Fruit fly (Drosophila melanogaster) whole organism, embryonic: ENCODE results near the gene Tsen2.

Source experiments
- Aef1 ChIP-seq: fragments of 200-800 bp; sonication (Bioruptor generic); IDR thresholded peaks from 3 replicates; pipeline ENCODE4 v1.3.6; 2022; ENCODE audit warnings: missing biosample characterization, missing genetic modification characterization
- CG10209 ChIP-seq: fragments of 200-800 bp; sonication (Bioruptor generic); optimal IDR thresholded peaks from 3 replicates; lab custom pipeline; 2017; ENCODE audit warnings: missing biosample characterization, mild to moderate bottlenecking, missing genetic modification characterization, missing genetic modification reagents
- CG1024 ChIP-seq: fragments of 200-800 bp; sonication (Bioruptor generic); IDR thresholded peaks from 2 replicates; pipeline ENCODE4 v1.3.6; 2022; ENCODE audit warnings: missing biosample characterization, missing genetic modification characterization
- CG10274 ChIP-seq: fragments of 200-800 bp; sonication (Bioruptor generic); optimal IDR thresholded peaks from 3 replicates; lab custom pipeline; 2017; ENCODE audit warnings: missing biosample characterization, mild to moderate bottlenecking, missing genetic modification characterization
- CG12744 ChIP-seq: fragments of 200-800 bp; sonication (Bioruptor generic); optimal IDR thresholded peaks from 2 replicates; lab custom pipeline; 2016; ENCODE audit warnings: missing biosample characterization, missing genetic modification characterization
- CG13775 ChIP-seq: fragments of 200-800 bp; sonication (Bioruptor generic); optimal IDR thresholded peaks from 3 replicates; lab custom pipeline; 2017; ENCODE audit warnings: missing biosample characterization, mild to moderate bottlenecking, missing genetic modification characterization
- CG14441 ChIP-seq: fragments of 200-800 bp; sonication (Bioruptor generic); IDR thresholded peaks from 2 replicates; pipeline ENCODE4 v1.3.6; 2022; ENCODE audit warnings: missing biosample characterization, missing genetic modification characterization
- CG17359 ChIP-seq: fragments of 200-800 bp; sonication (Bioruptor generic); optimal IDR thresholded peaks from 3 replicates; lab custom pipeline; 2018; ENCODE audit warnings: missing biosample characterization, mild to moderate bottlenecking, missing genetic modification characterization, moderate library complexity
- CG17829 ChIP-seq: fragments of 200-800 bp; optimal IDR thresholded peaks from 2 replicates; lab custom pipeline; 2019; ENCODE audit warnings: missing biosample characterization, mild to moderate bottlenecking, missing genetic modification characterization, moderate library complexity
- CG18599 ChIP-seq: fragments of 200-800 bp; sonication (Bioruptor generic); optimal IDR thresholded peaks from 3 replicates; lab custom pipeline; 2017; ENCODE audit warnings: missing biosample characterization, missing genetic modification characterization, mild to moderate bottlenecking, moderate library complexity, missing genetic modification reagents
- CG31441 ChIP-seq: fragments of 200-800 bp; sonication (Bioruptor generic); IDR thresholded peaks from 2 replicates; pipeline ENCODE4 v1.3.6; 2022; ENCODE audit warnings: missing biosample characterization, missing genetic modification characterization
- CG3281 ChIP-seq: fragments of 200-800 bp; sonication (Bioruptor generic); optimal IDR thresholded peaks from 3 replicates; lab custom pipeline; 2017; ENCODE audit warnings: missing biosample characterization, mild to moderate bottlenecking, missing genetic modification characterization
- CG3847 ChIP-seq: fragments of 200-800 bp; sonication (Bioruptor generic); IDR thresholded peaks from 2 replicates; pipeline ENCODE4 v1.3.6; 2022; ENCODE audit warnings: missing biosample characterization, missing genetic modification characterization
- CG6254 ChIP-seq: fragments of 200-800 bp; sonication (Bioruptor generic); optimal IDR thresholded peaks from 3 replicates; lab custom pipeline; 2017; ENCODE audit warnings: mild to moderate bottlenecking, missing biosample characterization, missing genetic modification reagents, missing genetic modification characterization
- CG6791 ChIP-seq: fragments of 200-800 bp; sonication (Bioruptor generic); IDR thresholded peaks from 3 replicates; pipeline ENCODE4 v1.3.6; 2022; ENCODE audit warnings: missing biosample characterization, missing genetic modification characterization; ENCODE audit not compliant: partially characterized antibody
- CG8388 ChIP-seq: fragments of 200-800 bp; sonication (Bioruptor generic); optimal IDR thresholded peaks from 2 replicates; lab custom pipeline; 2019; ENCODE audit warnings: missing biosample characterization, mild to moderate bottlenecking, missing genetic modification characterization, moderate library complexity
- CG8924 ChIP-seq: fragments of 200-800 bp; optimal IDR thresholded peaks from 3 replicates; lab custom pipeline; 2019; ENCODE audit warnings: missing biosample characterization, mild to moderate bottlenecking, missing genetic modification characterization, moderate library complexity
- CG9932 ChIP-seq: fragments of 200-800 bp; sonication (Bioruptor generic); IDR thresholded peaks from 2 replicates; pipeline ENCODE4 v1.3.6; 2022; ENCODE audit warnings: missing biosample characterization, missing genetic modification characterization
- CHES-1-like ChIP-seq: fragments of 200-800 bp; sonication (Bioruptor generic); optimal IDR thresholded peaks from 2 replicates; lab custom pipeline; 2016; ENCODE audit warnings: missing biosample characterization, missing genetic modification characterization
- D ChIP-seq, 2 experiments: fragments of 200-800 bp in 1 of 2; fragments of >200 bp in 1 of 2; sonication (Bioruptor generic) in 1 of 2; optimal IDR thresholded peaks; 2 replicates in 1 of 2; 3 replicates in 1 of 2; lab custom pipeline; 2017; ENCODE audit warnings: mild to moderate bottlenecking in 1 of 2, missing biosample characterization in 1 of 2, missing genetic modification characterization in 1 of 2, missing genetic modification reagents in 1 of 2
- Dbx ChIP-seq: fragments of 200-800 bp; sonication (Bioruptor generic); IDR thresholded peaks from 3 replicates; pipeline ENCODE4 v1.3.6; 2022; ENCODE audit warnings: missing biosample characterization, missing genetic modification characterization
- Lhr ChIP-seq: fragments of 200-800 bp; sonication (Bioruptor generic); optimal IDR thresholded peaks from 3 replicates; lab custom pipeline; 2017; ENCODE audit warnings: mild to moderate bottlenecking, missing biosample characterization, missing genetic modification reagents, missing genetic modification characterization
- MBD-R2 ChIP-seq: fragments of 200-800 bp; sonication (Bioruptor generic); IDR thresholded peaks from 2 replicates; pipeline ENCODE4 v1.3.6; 2022; ENCODE audit warnings: missing biosample characterization, missing genetic modification characterization
- Nf-YA ChIP-seq: fragments of 200-800 bp; sonication (Bioruptor generic); IDR thresholded peaks from 2 replicates; pipeline ENCODE4 v1.3.6; 2022; ENCODE audit warnings: missing biosample characterization, missing genetic modification characterization
- Optix ChIP-seq: fragments of 200-800 bp; sonication (Bioruptor generic); IDR thresholded peaks from 3 replicates; pipeline ENCODE4 v1.3.6; 2022; ENCODE audit warnings: missing biosample characterization, missing genetic modification characterization
- Ravus ChIP-seq: fragments of 200-800 bp; sonication (Bioruptor generic); IDR thresholded peaks from 2 replicates; pipeline ENCODE4 v1.3.6; 2022; ENCODE audit warnings: missing biosample characterization, missing genetic modification characterization
- Sox100B ChIP-seq: fragments of 200-800 bp; sonication (Bioruptor generic); optimal IDR thresholded peaks from 3 replicates; lab custom pipeline; 2018; ENCODE audit warnings: missing biosample characterization, mild to moderate bottlenecking, missing genetic modification characterization
- Sry-δ ChIP-seq: fragments of 200-800 bp; sonication (Bioruptor generic); optimal IDR thresholded peaks from 2 replicates; lab custom pipeline; 2016; ENCODE audit warnings: missing biosample characterization, missing genetic modification characterization
- btn ChIP-seq: fragments of 200-800 bp; sonication (Bioruptor generic); optimal IDR thresholded peaks from 2 replicates; lab custom pipeline; 2016; ENCODE audit warnings: missing biosample characterization, missing genetic modification characterization
- ci ChIP-seq: fragments of 200-800 bp; sonication (Bioruptor generic); IDR thresholded peaks from 3 replicates; pipeline ENCODE4 v1.3.6; 2022; ENCODE audit warnings: missing biosample characterization, missing genetic modification characterization
- crol ChIP-seq: fragments of 200-800 bp; sonication (Bioruptor generic); IDR thresholded peaks from 2 replicates; pipeline ENCODE4 v1.3.6; 2022; ENCODE audit warnings: missing biosample characterization, missing genetic modification characterization
- dpn ChIP-seq, 2 experiments: fragments of 200-800 bp; sonication (Bioruptor generic); optimal IDR thresholded peaks; 3 replicates each; lab custom pipeline; 2016; ENCODE audit warnings: missing biosample characterization in 2 of 2, missing genetic modification characterization in 2 of 2
- eve ChIP-seq, 2 experiments: fragments of >200 bp; optimal IDR thresholded peaks; 2 replicates each; lab custom pipeline; 2017; ENCODE audit warnings: missing biosample characterization in 2 of 2, missing genetic modification characterization in 2 of 2
- ewg ChIP-seq: fragments of 200-800 bp; sonication (Bioruptor generic); optimal IDR thresholded peaks from 3 replicates; lab custom pipeline; 2017; ENCODE audit warnings: mild to moderate bottlenecking, missing biosample characterization, missing genetic modification reagents, missing genetic modification characterization
- fu2 ChIP-seq: fragments of 200-800 bp; sonication (Bioruptor generic); optimal IDR thresholded peaks from 2 replicates; lab custom pipeline; 2016; ENCODE audit warnings: missing biosample characterization, missing genetic modification characterization
- grn ChIP-seq: fragments of 200-800 bp; sonication (Bioruptor generic); optimal IDR thresholded peaks from 3 replicates; lab custom pipeline; 2017; ENCODE audit warnings: missing biosample characterization, missing genetic modification characterization
- ham ChIP-seq: fragments of 200-800 bp; sonication (Bioruptor generic); IDR thresholded peaks from 2 replicates; pipeline ENCODE4 v1.3.6; 2022; ENCODE audit warnings: missing biosample characterization, missing genetic modification characterization
- insv ChIP-seq, 2 experiments: fragments of 200-800 bp; sonication (Bioruptor generic); optimal IDR thresholded peaks; 3 replicates each; lab custom pipeline; 2016 to 2018; ENCODE audit warnings: missing biosample characterization in 2 of 2, missing genetic modification characterization in 2 of 2
- knrl ChIP-seq: fragments of 200-800 bp; sonication (Bioruptor generic); IDR thresholded peaks from 3 replicates; pipeline ENCODE4 v1.3.6; 2022; ENCODE audit warnings: missing biosample characterization, missing genetic modification characterization; ENCODE audit not compliant: partially characterized antibody
- nerfin-1 ChIP-seq: fragments of 200-800 bp; sonication (Bioruptor generic); optimal IDR thresholded peaks from 3 replicates; lab custom pipeline; 2019; ENCODE audit warnings: missing biosample characterization, mild to moderate bottlenecking, missing genetic modification characterization, moderate library complexity
- nmo ChIP-seq: fragments of 200-800 bp; sonication (Bioruptor generic); optimal IDR thresholded peaks from 2 replicates; lab custom pipeline; 2018; ENCODE audit warnings: missing biosample characterization, mild to moderate bottlenecking, missing genetic modification characterization, moderate library complexity
- phol ChIP-seq: fragments of 200-800 bp; sonication (Bioruptor generic); optimal IDR thresholded peaks from 3 replicates; lab custom pipeline; 2018; ENCODE audit warnings: missing biosample characterization, mild to moderate bottlenecking, missing genetic modification characterization, moderate library complexity
- sd ChIP-seq: fragments of 200-800 bp; sonication (Bioruptor generic); optimal IDR thresholded peaks from 3 replicates; lab custom pipeline; 2018; ENCODE audit warnings: missing biosample characterization, mild to moderate bottlenecking, missing genetic modification characterization, moderate library complexity
- slbo ChIP-seq: fragments of 200-800 bp; sonication (Bioruptor generic); IDR thresholded peaks from 2 replicates; pipeline ENCODE4 v1.3.6; 2022; ENCODE audit warnings: missing biosample characterization, missing genetic modification characterization
- sna ChIP-seq: fragments of 200-800 bp; sonication (Bioruptor generic); IDR thresholded peaks from 2 replicates; pipeline ENCODE4 v1.3.6; 2022; ENCODE audit warnings: missing biosample characterization, missing genetic modification characterization; ENCODE audit not compliant: partially characterized antibody
- stwl ChIP-seq: fragments of 200-800 bp; sonication (Bioruptor generic); optimal IDR thresholded peaks from 3 replicates; lab custom pipeline; 2018; ENCODE audit warnings: missing biosample characterization, mild to moderate bottlenecking, missing genetic modification characterization, moderate library complexity
- tx ChIP-seq: fragments of 200-800 bp; sonication (Bioruptor generic); optimal IDR thresholded peaks from 2 replicates; lab custom pipeline; 2016; ENCODE audit warnings: missing biosample characterization, missing genetic modification characterization

Gene Tsen2

DNA sequence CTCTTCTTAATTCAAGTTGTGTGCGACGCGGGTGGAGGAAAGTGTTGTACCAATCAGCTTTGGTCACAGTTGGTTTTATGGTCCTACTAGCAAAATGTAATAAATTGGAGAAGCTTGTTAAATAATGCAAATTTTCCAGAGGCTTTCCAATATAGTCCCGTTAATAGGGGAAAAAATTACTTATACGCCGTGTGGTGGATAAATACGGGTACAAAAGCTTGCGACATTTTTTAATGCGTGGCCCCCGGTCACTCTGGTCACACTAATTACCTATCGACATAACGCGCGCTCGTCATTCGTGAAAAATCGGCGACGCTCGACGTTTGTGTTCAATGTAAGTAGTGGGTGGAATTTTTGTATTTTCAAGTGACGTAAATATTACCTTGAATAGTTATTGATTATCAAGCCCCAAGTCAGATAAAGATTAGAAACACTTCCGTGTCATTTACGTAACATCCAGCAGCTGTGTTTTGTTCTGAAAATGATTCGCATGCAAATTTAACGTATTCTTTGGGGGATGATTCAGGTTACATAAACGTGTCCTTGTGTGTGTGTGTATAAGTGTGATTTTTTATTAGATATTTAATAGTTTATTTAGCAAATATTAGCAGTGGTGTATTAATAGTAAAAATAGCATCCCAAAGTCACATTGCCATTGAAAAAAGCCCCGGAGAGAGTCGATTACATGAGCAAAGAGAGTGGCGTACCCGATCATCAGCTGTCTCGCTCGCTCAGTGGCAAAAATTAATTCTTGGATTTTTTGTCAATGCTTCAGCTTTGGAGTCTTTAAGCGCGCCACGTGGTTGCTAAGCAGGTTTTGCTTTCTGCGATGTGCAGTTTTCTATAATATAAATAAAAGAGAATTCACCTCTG is 9.7 kb upstream of the Tsen2 start, which contains the start of gene Cyt-c-p (continued):
- 0 out of 2 replicates have a peak, but pooled peaks have one; percentile 20 for TF ChIP-seq crol (GFP tag; lab: Robert Waterston, UW)
- peak; percentile 1 for TF ChIP-seq ewg (GFP tag; lab: Kevin White, UChicago)
- 0 out of 2 replicates have a peak, but pooled peaks have one; percentile 41 for TF ChIP-seq sna (GFP tag; lab: Robert Waterston, UW)
- TF ChIP-seq CG1024 (GFP tag; lab: Robert Waterston, UW): no peak
- TF ChIP-seq MBD-R2 (GFP tag; lab: Robert Waterston, UW): peak; percentile 60
- TF ChIP-seq phol (tag; lab: Kevin White, UChicago): peak; percentile 77
- TF ChIP-seq Aef1: no peak
- TF ChIP-seq stwl: peak; percentile 78
- peak; percentile 53; the same call in 2 of the 3 replicates for TF ChIP-seq CG6791 (GFP tag; lab: Robert Waterston, UW)
- peak; percentile 52 for TF ChIP-seq CG17829
- TF ChIP-seq CG10209 (GFP tag; lab: Kevin White, UChicago): peak; percentile 33
- TF ChIP-seq CG9932 (GFP tag; lab: Robert Waterston, UW): no peak
- TF ChIP-seq CG3847 (GFP tag; lab: Robert Waterston, UW): peak; percentile 61
- TF ChIP-seq knrl (GFP tag; lab: Robert Waterston, UW): peak; percentile 61
- no peak for TF ChIP-seq CG10274 (GFP tag; lab: Kevin White, UChicago)
- TF ChIP-seq CG8388: no peak
- TF ChIP-seq CG17359 (tag; lab: Kevin White, UChicago): no peak
- TF ChIP-seq nmo: peak; percentile 73
- peak; percentile 47 for TF ChIP-seq CG3281 (GFP tag; lab: Kevin White, UChicago)
- TF ChIP-seq ci (GFP tag; lab: Robert Waterston, UW): peak; percentile 27; the same call in 1 of the 3 replicates
- TF ChIP-seq CG8924 (tag; lab: Kevin White, UChicago): peak; percentile 20
- TF ChIP-seq CG12744 (GFP tag; lab: Kevin White, UChicago): no peak
- no peak for TF ChIP-seq ham
- peak in 1 of 2 experiments; percentile 36 for TF ChIP-seq eve (GFP tag; optimal IDR thresholded peaks at IDR 0.05; lab: Kevin White, UChicago)
- no peak for TF ChIP-seq CG6254 (GFP tag; lab: Kevin White, UChicago)
- TF ChIP-seq fu2 (GFP tag; lab: Kevin White, UChicago): no peak
- TF ChIP-seq Nf-YA (GFP tag; lab: Robert Waterston, UW): no peak
- TF ChIP-seq dpn (GFP tag; optimal IDR thresholded peaks at IDR 0.05; lab: Kevin White, UChicago): peak; percentile 10 to 57
- TF ChIP-seq Sox100B (GFP tag; lab: Kevin White, UChicago): no peak
- peak; percentile 93 for TF ChIP-seq Lhr
- TF ChIP-seq tx: peak; percentile 16
- peak; percentile 19 for TF ChIP-seq nerfin-1 (tag; lab: Kevin White, UChicago)
- no peak for TF ChIP-seq CG14441 (GFP tag; lab: Robert Waterston, UW)
- peak; percentile 70 for TF ChIP-seq Sry-δ (GFP tag; lab: Kevin White, UChicago)
- TF ChIP-seq D (optimal IDR thresholded peaks at IDR 0.05; lab: Kevin White, UChicago): no peak
- TF ChIP-seq D (GFP tag; optimal IDR thresholded peaks at IDR 0.05; lab: Kevin White, UChicago): no peak
- no peak for TF ChIP-seq btn (GFP tag; lab: Kevin White, UChicago)
- peak; percentile 69 for TF ChIP-seq sd (tag; lab: Kevin White, UChicago)
- no peak for TF ChIP-seq Ravus
- TF ChIP-seq Dbx (GFP tag; lab: Robert Waterston, UW): peak; percentile 41; the same call in 2 of the 3 replicates
- TF ChIP-seq Optix (GFP tag; lab: Robert Waterston, UW): no peak
- TF ChIP-seq grn: peak; percentile 34
- TF ChIP-seq CG31441 (GFP tag; lab: Robert Waterston, UW): 0 out of 2 replicates have a peak, but pooled peaks have one; percentile 12
- TF ChIP-seq insv (GFP tag; optimal IDR thresholded peaks at IDR 0.05; lab: Kevin White, UChicago): peak in 1 of 2 experiments; percentile 11
- TF ChIP-seq CG13775 (GFP tag; lab: Kevin White, UChicago): peak; percentile 6
- TF ChIP-seq CG18599 (GFP tag; lab: Kevin White, UChicago): peak; percentile 71
- 0 out of 2 replicates have a peak, but pooled peaks have one; percentile 14 for TF ChIP-seq slbo (GFP tag; lab: Robert Waterston, UW)
- TF ChIP-seq CHES-1-like (GFP tag; lab: Kevin White, UChicago): peak; percentile 39
